Worm (Caenorhabditis elegans): ENCODE data around the gene clec-165.

clec-165 gene

ce11 chrIV:1277067-1277466 is 30.4 kb upstream of the clec-165 start:
- TF ChIP-seq unc-39 (tag; optimal IDR thresholded peaks at IDR 0.05), result no peak
- TF ChIP-seq lsy-2 (tag; optimal IDR thresholded peaks at IDR 0.05), result peak; percentile 43

- no peak for TF ChIP-seq lsy-2 (tag; optimal IDR thresholded peaks at IDR 0.05)
These were observed 29.2 kb upstream of the clec-165 start for ce11 chrIV:1275910-1276309.

DNA sequence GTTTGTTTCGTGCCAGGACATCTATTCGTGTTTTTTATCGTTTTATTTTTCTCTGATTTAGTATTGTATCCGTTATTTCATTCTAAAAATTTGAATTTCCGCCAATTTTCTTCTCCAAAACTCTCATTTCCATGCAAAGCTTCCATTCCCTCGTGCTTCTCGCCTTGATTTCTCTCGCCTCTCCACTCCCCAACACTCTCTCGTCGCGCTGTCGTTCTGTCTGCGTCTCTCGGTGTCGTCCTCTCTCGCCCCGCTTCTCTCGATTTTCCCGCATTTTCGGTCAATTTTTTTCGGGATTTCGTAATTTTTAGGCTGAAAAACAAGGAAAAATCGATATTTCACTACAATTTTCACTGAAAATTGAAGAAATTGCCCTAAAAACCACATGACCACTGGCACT is 27.9 kb upstream of the clec-165 start, which contains the start of gene C09E9.1:
TSS of gene C09E9.1 (plus strand) at position 286 of the 400 bp plus-strand sequence.
- peak; percentile 51 for TF ChIP-seq unc-120 (tag; optimal IDR thresholded peaks at IDR 0.05; ENCODE audit: poor library complexity, severe bottlenecking)
- TF ChIP-seq ces-1 (GFP tag; optimal IDR thresholded peaks at IDR 0.05), result peak; percentile 29
- TF ChIP-seq lin-13 (tag; optimal IDR thresholded peaks at IDR 0.05), result peak; percentile 26
- no peak for TF ChIP-seq nhr-2 (tag; optimal IDR thresholded peaks at IDR 0.05)
- no peak for TF ChIP-seq sptf-1 (tag; optimal IDR thresholded peaks at IDR 0.05)
- TF ChIP-seq ham-2 (GFP tag; optimal IDR thresholded peaks at IDR 0.05), result peak; percentile 0

DNA sequence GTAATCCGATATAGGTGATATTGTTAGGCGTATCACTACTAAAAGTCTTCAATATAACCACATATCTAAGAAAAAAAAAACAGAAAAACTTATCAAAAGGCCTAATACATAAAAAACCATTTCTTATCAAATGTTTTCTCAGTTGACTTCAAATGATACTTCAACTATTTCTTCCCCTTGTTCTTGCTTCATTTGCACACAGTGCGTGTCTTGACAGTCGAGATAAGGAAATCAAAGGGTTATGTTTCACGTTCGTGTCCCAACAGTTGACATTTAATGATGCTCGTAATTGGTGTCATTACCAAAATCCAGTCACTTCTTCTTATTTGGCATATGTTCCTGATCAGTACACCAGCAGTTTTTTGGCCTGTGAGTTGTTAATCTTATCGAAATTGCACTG is 20.0 kb upstream of the clec-165 start, which contains the start of gene clec-170:
TSS of gene clec-170 (plus strand) at position 143 of the 400 bp plus-strand sequence.
- TF ChIP-seq ceh-39 (tag; optimal IDR thresholded peaks at IDR 0.05) (no peak), elt-1 (tag; optimal IDR thresholded peaks at IDR 0.05; ENCODE audit: borderline replicate concordance, insufficient read depth) (no peak), mls-2 (tag; optimal IDR thresholded peaks at IDR 0.05) (no peak), snpc-4 (tag; optimal IDR thresholded peaks at IDR 0.05) (no peak)

- no peak for TF ChIP-seq ceh-43 (GFP tag; optimal IDR thresholded peaks at IDR 0.05)
- TF ChIP-seq elt-3 (tag; optimal IDR thresholded peaks at IDR 0.05), result no peak
- TF ChIP-seq ces-1 (GFP tag; optimal IDR thresholded peaks at IDR 0.05), result no peak
- TF ChIP-seq nhr-2 (tag; optimal IDR thresholded peaks at IDR 0.05), result no peak
- no peak for TF ChIP-seq ceh-83 (GFP tag; optimal IDR thresholded peaks at IDR 0.05)
- TF ChIP-seq nhr-76 (tag; optimal IDR thresholded peaks at IDR 0.05), result no peak
These were observed 19.5 kb upstream of the clec-165 start for ce11 chrIV:1266138-1266537.

DNA sequence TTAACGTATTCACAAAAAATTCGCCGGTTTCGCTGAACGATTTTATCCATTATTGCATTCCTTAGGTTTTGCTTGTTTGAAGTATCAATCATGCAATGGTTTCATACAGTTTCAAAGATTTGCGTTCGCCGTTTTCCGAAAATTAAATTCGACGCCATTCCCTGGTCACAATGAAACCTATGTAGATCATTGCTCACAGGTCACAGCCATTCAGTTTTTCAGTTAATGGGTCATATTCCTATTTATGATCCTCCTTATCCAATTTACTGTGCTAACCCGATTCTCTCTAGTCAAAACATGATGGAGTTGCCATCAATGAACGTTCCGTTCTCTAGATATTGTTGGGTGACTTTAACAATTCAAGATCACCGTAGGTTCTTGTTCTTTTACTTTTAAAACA is 18.2 kb upstream of the clec-165 start, which contains the start of gene F38A1.13:
TSS of gene F38A1.13 (plus strand) at position 301 of the 400 bp plus-strand sequence.
- TF ChIP-seq elt-3 (tag; optimal IDR thresholded peaks at IDR 0.05) (no peak), nhr-76 (tag; optimal IDR thresholded peaks at IDR 0.05) (no peak), flh-1 (GFP tag; optimal IDR thresholded peaks at IDR 0.05) (no peak), M03D4.4 (tag; optimal IDR thresholded peaks at IDR 0.05) (no peak), ces-1 (GFP tag; optimal IDR thresholded peaks at IDR 0.05) (no peak)

DNA sequence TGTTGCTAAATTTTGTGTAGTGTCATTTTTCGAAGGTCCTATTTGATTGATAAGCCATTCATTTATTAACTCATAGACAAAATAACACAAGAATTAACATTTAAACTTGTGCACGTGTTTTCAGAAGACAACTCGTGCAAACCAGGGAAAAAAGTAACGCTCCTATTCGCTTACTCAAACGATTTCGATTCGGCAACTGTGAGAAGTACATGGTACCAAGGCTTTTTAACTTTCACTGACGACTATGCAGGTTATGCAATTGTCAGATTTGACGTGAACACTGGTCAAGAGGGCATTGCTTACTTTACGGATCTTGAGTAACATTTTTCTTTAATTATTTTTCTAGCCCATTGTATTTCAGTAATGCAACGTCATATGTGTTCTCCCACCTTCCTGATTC is 15.2 kb upstream of the clec-165 start:
- TF ChIP-seq cnd-1 (tag; optimal IDR thresholded peaks at IDR 0.05) (no peak), flh-1 (GFP tag; optimal IDR thresholded peaks at IDR 0.05) (no peak), ceh-83 (GFP tag; optimal IDR thresholded peaks at IDR 0.05) (no peak)

DNA sequence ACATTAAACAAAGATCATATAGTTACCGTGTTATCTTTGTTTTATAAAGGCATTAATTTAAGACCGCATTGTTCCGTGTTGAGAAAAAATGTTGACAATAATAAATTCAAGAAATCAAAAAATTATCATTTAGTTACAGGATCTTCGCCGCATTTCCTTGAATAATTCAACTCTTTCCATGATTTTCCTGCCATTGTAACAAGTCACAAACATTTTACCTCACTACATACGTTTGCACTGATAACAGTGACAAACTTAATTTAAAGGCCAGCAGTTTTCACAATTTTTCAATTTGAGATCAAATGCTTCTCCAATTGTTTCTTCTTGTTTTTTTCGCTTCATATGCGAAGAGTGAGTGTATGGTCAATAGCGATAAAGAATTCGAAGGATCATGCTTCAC is 14.3 kb upstream of the clec-165 start, which contains the start of gene clec-169:
TSS of gene clec-169 (plus strand) at position 301 of the 400 bp plus-strand sequence.
- no peak for TF ChIP-seq cnd-1 (tag; optimal IDR thresholded peaks at IDR 0.05)
- no peak for TF ChIP-seq elt-1 (tag; optimal IDR thresholded peaks at IDR 0.05; ENCODE audit: borderline replicate concordance, insufficient read depth)
- no peak for TF ChIP-seq nhr-237 (tag; optimal IDR thresholded peaks at IDR 0.05)
- TF ChIP-seq pha-4 (tag; optimal IDR thresholded peaks at IDR 0.05), result no peak
- no peak for TF ChIP-seq unc-120 (tag; optimal IDR thresholded peaks at IDR 0.05; ENCODE audit: poor library complexity, severe bottlenecking)
- TF ChIP-seq sptf-1 (tag; optimal IDR thresholded peaks at IDR 0.05), result no peak
- no peak for TF ChIP-seq mab-5 (tag; optimal IDR thresholded peaks at IDR 0.05)

ce11 chrIV:1260474-1260873 is 13.8 kb upstream of the clec-165 start:
- TF ChIP-seq sem-2 (GFP tag; optimal IDR thresholded peaks at IDR 0.05), result no peak
- TF ChIP-seq drap-1 (GFP tag; optimal IDR thresholded peaks at IDR 0.05), result no peak
- no peak for TF ChIP-seq ces-1 (GFP tag; optimal IDR thresholded peaks at IDR 0.05)
- no peak for TF ChIP-seq ham-2 (GFP tag; optimal IDR thresholded peaks at IDR 0.05)
- no peak for TF ChIP-seq ztf-11 (tag; optimal IDR thresholded peaks at IDR 0.05)
- TF ChIP-seq M03D4.4 (tag; optimal IDR thresholded peaks at IDR 0.05), result no peak
- TF ChIP-seq hlh-1 (tag; optimal IDR thresholded peaks at IDR 0.05), result no peak
- no peak for TF ChIP-seq unc-39 (tag; optimal IDR thresholded peaks at IDR 0.05)
- no peak for TF ChIP-seq elt-3 (tag; optimal IDR thresholded peaks at IDR 0.05)
- no peak for TF ChIP-seq pha-4 (tag; optimal IDR thresholded peaks at IDR 0.05)

Data from whole organism, mixed stage, embryonic.